Fruit fly (Drosophila melanogaster) S2 (cell line): ENCODE data around the gene CecC.

Experiments
- CG8478 ChIP-seq: fragments of >200 bp; optimal IDR thresholded peaks from 2 replicates; lab custom pipeline; 2018
- CTCF ChIP-seq, 2 experiments: fragments of >200 bp; optimal IDR thresholded peaks; 2 replicates each; lab custom pipeline; 2018

DNA sequence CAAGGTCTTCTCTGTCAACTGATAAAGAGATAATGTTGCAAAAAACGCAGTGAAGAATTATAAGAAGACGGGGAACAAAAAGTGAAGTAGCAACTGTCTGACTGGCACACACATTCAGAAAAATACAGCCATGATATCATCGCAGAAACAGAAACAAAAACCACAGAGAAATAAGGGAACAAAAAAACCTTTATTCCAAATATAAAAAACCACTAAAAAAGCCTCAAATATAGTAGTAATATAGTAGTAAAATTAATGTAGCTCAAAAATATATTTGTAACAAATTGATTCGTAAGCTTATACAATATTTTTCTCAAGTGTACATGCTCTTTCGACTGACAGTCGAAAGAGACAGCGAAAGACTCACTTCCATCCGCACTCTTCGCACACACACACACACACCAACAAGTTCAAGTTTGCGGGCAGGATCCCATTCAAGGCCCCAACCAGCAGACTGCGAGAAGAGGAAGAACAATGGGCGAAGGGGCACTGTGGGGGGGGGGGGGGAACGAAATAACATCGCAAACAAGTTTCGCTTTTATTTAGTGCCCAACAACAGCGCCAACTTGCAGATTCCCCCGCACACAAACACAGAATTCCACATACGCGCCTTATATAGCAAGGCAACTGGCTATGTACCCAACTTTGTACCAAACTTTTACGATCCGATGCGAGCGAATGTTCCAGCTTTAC is 42.2 kb downstream of the CecC start:
- TF ChIP-seq CTCF (optimal IDR thresholded peaks at IDR 0.05; lab: Kevin White, UChicago), result no peak
- no peak for TF ChIP-seq CG8478 (lab: Kevin White, UChicago)
